Worm (Caenorhabditis elegans) whole organism, L4 larva: ENCODE data around the gene nuo-3.
A peak's percentile ranks its signal among the peaks of the same experiment; 100 is the strongest.

Experiments
- R02D3.7 ChIP-seq: fragments of 150-350 bp; sonication (generic microtip); optimal IDR thresholded peaks from 3 replicates; lab custom pipeline; 2014; ENCODE audit warnings: missing biosample characterization, missing genetic modification characterization
- lin-38 ChIP-seq: fragments of 200-800 bp; sonication (Bioruptor generic); IDR thresholded peaks from 2 replicates; pipeline ENCODE4 v1.3.6; 2022; ENCODE audit warnings: missing genetic modification reagents, missing genetic modification characterization, missing compliant biosample characterization
- nhr-237 ChIP-seq: sonication (generic microtip); optimal IDR thresholded peaks from 2 replicates; lab custom pipeline; 2017; ENCODE audit warnings: missing biosample characterization, missing genetic modification characterization
- skn-1 ChIP-seq: fragments of 150-350 bp; optimal IDR thresholded peaks from 2 replicates; lab custom pipeline; 2014; ENCODE audit warnings: missing biosample characterization, missing genetic modification characterization
- spr-3 ChIP-seq: fragments of 200-800 bp; sonication (Bioruptor generic); optimal IDR thresholded peaks from 2 replicates; lab custom pipeline; 2018; ENCODE audit warnings: mild to moderate bottlenecking, missing genetic modification characterization, missing compliant biosample characterization
- zag-1 ChIP-seq: fragments of 150-350 bp; optimal IDR thresholded peaks from 2 replicates; lab custom pipeline; 2014; ENCODE audit warnings: missing biosample characterization, missing genetic modification characterization

ce11 chrIV:14822267-14822666 lies 24.9 kb upstream of the nuo-3 start:
- TF ChIP-seq zag-1 (tag; lab: Kevin White, UChicago) (no peak), lin-38 (GFP tag; lab: Robert Waterston, UW) (peak; percentile 64), skn-1 (tag; lab: Kevin White, UChicago) (no peak), nhr-237 (tag; lab: Kevin White, UChicago) (no peak), spr-3 (GFP tag; lab: Kevin White, UChicago) (no peak), R02D3.7 (tag; lab: Kevin White, UChicago) (no peak)
